Worm (Caenorhabditis elegans) whole organism, L3 larva: ENCODE measurements around the gene ife-3.

Experiments used
- ZK546.5 ChIP-seq: sonication (generic microtip); optimal IDR thresholded peaks from 2 replicates; lab custom pipeline; 2017; ENCODE audit warnings: missing biosample characterization, missing genetic modification characterization
- aly-2 ChIP-seq: fragments of 150-350 bp; optimal IDR thresholded peaks from 2 replicates; lab custom pipeline; 2014; ENCODE audit warnings: missing biosample characterization, missing genetic modification characterization
- ama-1 ChIP-seq: fragments of 150-350 bp; optimal IDR thresholded peaks from 2 replicates; lab custom pipeline; 2018
- ceh-16 ChIP-seq: sonication (generic microtip); optimal IDR thresholded peaks from 2 replicates; lab custom pipeline; 2017; ENCODE audit warnings: missing biosample characterization, missing genetic modification characterization
- ceh-28 ChIP-seq: fragments of 150-350 bp; optimal IDR thresholded peaks from 2 replicates; lab custom pipeline; 2014; ENCODE audit warnings: missing biosample characterization, missing genetic modification reagents, missing genetic modification characterization
- ceh-82 ChIP-seq: fragments of 150-350 bp; optimal IDR thresholded peaks from 2 replicates; lab custom pipeline; 2014; ENCODE audit warnings: missing biosample characterization, missing genetic modification characterization
- ceh-9 ChIP-seq: sonication (generic microtip); optimal IDR thresholded peaks from 2 replicates; lab custom pipeline; 2018; ENCODE audit warnings: missing biosample characterization, missing genetic modification characterization
- daf-12 ChIP-seq: fragments of 150-350 bp; optimal IDR thresholded peaks from 2 replicates; lab custom pipeline; 2014; ENCODE audit warnings: missing biosample characterization, missing genetic modification reagents, missing genetic modification characterization
- egl-27 ChIP-seq: sonication (generic microtip); optimal IDR thresholded peaks from 4 replicates; lab custom pipeline; 2017; ENCODE audit warnings: missing biosample characterization, missing genetic modification reagents, missing genetic modification characterization
- egl-5 ChIP-seq: fragments of 150-350 bp; optimal IDR thresholded peaks from 2 replicates; lab custom pipeline; 2017; ENCODE audit warnings: missing biosample characterization, missing genetic modification reagents, missing genetic modification characterization, inconsistent platforms
- elt-1 ChIP-seq: fragments of 150-350 bp; optimal IDR thresholded peaks from 2 replicates; lab custom pipeline; 2014; ENCODE audit warnings: missing biosample characterization, missing genetic modification characterization
- elt-2 ChIP-seq: sonication (generic microtip); optimal IDR thresholded peaks from 2 replicates; lab custom pipeline; 2016; ENCODE audit warnings: missing genetic modification reagents, mild to moderate bottlenecking, missing genetic modification characterization, missing compliant biosample characterization
- eor-1 ChIP-seq, 2 experiments: fragments of 150-350 bp; optimal IDR thresholded peaks; 2 replicates each; lab custom pipeline; 2014 to 2018; ENCODE audit warnings: missing biosample characterization in 2 of 2, missing genetic modification characterization in 2 of 2
- fkh-2 ChIP-seq: fragments of 150-350 bp; optimal IDR thresholded peaks from 2 replicates; lab custom pipeline; 2014; ENCODE audit warnings: missing biosample characterization, missing genetic modification reagents, missing genetic modification characterization
- fos-1 ChIP-seq: fragments of 150-350 bp; optimal IDR thresholded peaks from 2 replicates; lab custom pipeline; 2014; ENCODE audit warnings: missing biosample characterization, missing genetic modification characterization
- hmg-11 ChIP-seq: sonication (generic microtip); optimal IDR thresholded peaks from 2 replicates; lab custom pipeline; 2016; ENCODE audit warnings: missing genetic modification characterization, missing compliant biosample characterization
- jun-1 ChIP-seq: fragments of 150-350 bp; optimal IDR thresholded peaks from 2 replicates; lab custom pipeline; 2014; ENCODE audit warnings: missing biosample characterization, missing genetic modification reagents, missing genetic modification characterization
- lin-15B ChIP-seq: fragments of 150-350 bp; optimal IDR thresholded peaks from 2 replicates; lab custom pipeline; 2014; ENCODE audit warnings: missing biosample characterization, missing genetic modification characterization
- lin-39 ChIP-seq: fragments of 150-350 bp; optimal IDR thresholded peaks from 2 replicates; lab custom pipeline; 2018; ENCODE audit warnings: missing biosample characterization, missing genetic modification reagents, missing genetic modification characterization
- lsy-12 ChIP-seq: sonication (generic microtip); optimal IDR thresholded peaks from 2 replicates; lab custom pipeline; 2016; ENCODE audit warnings: mild to moderate bottlenecking, missing genetic modification characterization, missing compliant biosample characterization
- mdl-1 ChIP-seq: fragments of 150-350 bp; optimal IDR thresholded peaks from 2 replicates; lab custom pipeline; 2014; ENCODE audit warnings: missing biosample characterization, missing genetic modification characterization
- nhr-12 ChIP-seq: fragments of 150-350 bp; optimal IDR thresholded peaks from 2 replicates; lab custom pipeline; 2014; ENCODE audit warnings: missing biosample characterization, missing genetic modification characterization
- nhr-28 ChIP-seq: fragments of 150-350 bp; optimal IDR thresholded peaks from 2 replicates; lab custom pipeline; 2014; ENCODE audit warnings: missing biosample characterization, missing genetic modification characterization
- nhr-43 ChIP-seq: sonication (generic microtip); optimal IDR thresholded peaks from 2 replicates; lab custom pipeline; 2016; ENCODE audit warnings: mild to moderate bottlenecking, missing genetic modification characterization, missing compliant biosample characterization; ENCODE audit not compliant: poor library complexity, severe bottlenecking
- nhr-67 ChIP-seq: fragments of 150-350 bp; optimal IDR thresholded peaks from 2 replicates; lab custom pipeline; 2014; ENCODE audit warnings: missing biosample characterization, missing genetic modification characterization
- nhr-76 ChIP-seq: fragments of 150-350 bp; sonication (generic microtip); optimal IDR thresholded peaks from 5 replicates; lab custom pipeline; 2014; ENCODE audit warnings: missing biosample characterization, missing genetic modification characterization
- nhr-77 ChIP-seq: fragments of 150-350 bp; optimal IDR thresholded peaks from 2 replicates; lab custom pipeline; 2014; ENCODE audit warnings: missing biosample characterization, missing genetic modification characterization
- pha-4 ChIP-seq: fragments of 150-350 bp; optimal IDR thresholded peaks from 2 replicates; lab custom pipeline; 2014; ENCODE audit warnings: missing biosample characterization, missing genetic modification reagents, missing genetic modification characterization
- pqm-1 ChIP-seq: fragments of 150-350 bp; optimal IDR thresholded peaks from 2 replicates; lab custom pipeline; 2017; ENCODE audit warnings: missing biosample characterization, missing genetic modification characterization, inconsistent platforms
- skn-1 ChIP-seq: fragments of 150-350 bp; optimal IDR thresholded peaks from 2 replicates; lab custom pipeline; 2014; ENCODE audit warnings: missing biosample characterization, missing genetic modification characterization
- snpc-4 ChIP-seq: fragments of 150-350 bp; optimal IDR thresholded peaks from 2 replicates; lab custom pipeline; 2014; ENCODE audit warnings: missing biosample characterization, missing genetic modification characterization
- tbx-2 ChIP-seq: sonication (generic microtip); optimal IDR thresholded peaks from 2 replicates; lab custom pipeline; 2016; ENCODE audit warnings: mild to moderate bottlenecking, missing genetic modification characterization, missing compliant biosample characterization
- unc-39 ChIP-seq: sonication (generic microtip); optimal IDR thresholded peaks from 4 replicates; lab custom pipeline; 2017; ENCODE audit warnings: missing biosample characterization, missing genetic modification characterization
- unc-62 ChIP-seq: fragments of 150-350 bp; sonication (generic microtip); optimal IDR thresholded peaks from 4 replicates; lab custom pipeline; 2014; ENCODE audit warnings: missing biosample characterization, missing genetic modification reagents, missing genetic modification characterization
- zag-1 ChIP-seq: fragments of 150-350 bp; optimal IDR thresholded peaks from 2 replicates; lab custom pipeline; 2014; ENCODE audit warnings: missing biosample characterization, missing genetic modification characterization
- ztf-11 ChIP-seq: fragments of 150-350 bp; optimal IDR thresholded peaks from 2 replicates; lab custom pipeline; 2014; ENCODE audit warnings: missing biosample characterization, missing genetic modification characterization
- ztf-4 ChIP-seq: fragments of 150-350 bp; optimal IDR thresholded peaks from 2 replicates; lab custom pipeline; 2014; ENCODE audit warnings: missing biosample characterization, missing genetic modification characterization

Gene ife-3

ce11 chrV:44026-44425 lies 36.4 kb upstream of the ife-3 start:
- TF ChIP-seq lin-39 (tag; lab: Kevin White, UChicago): no peak
- no peak for TF ChIP-seq nhr-77
- no peak for TF ChIP-seq lin-15B
- TF ChIP-seq egl-27 (tag; lab: Kevin White, UChicago): no peak
- TF ChIP-seq daf-12 (tag; lab: Kevin White, UChicago): no peak
- TF ChIP-seq ztf-11 (tag; lab: Kevin White, UChicago): no peak
- TF ChIP-seq unc-39 (tag; lab: Kevin White, UChicago): no peak
- TF ChIP-seq ceh-28 (tag; lab: Kevin White, UChicago): no peak
- no peak for TF ChIP-seq ceh-16 (tag; lab: Kevin White, UChicago)
- no peak for TF ChIP-seq fos-1
- TF ChIP-seq nhr-67 (tag; lab: Kevin White, UChicago): no peak
- TF ChIP-seq ceh-82 (tag; lab: Kevin White, UChicago): no peak
- no peak for TF ChIP-seq egl-5 (tag; lab: Kevin White, UChicago)
- TF ChIP-seq jun-1 (tag; lab: Kevin White, UChicago): peak; percentile 16
- TF ChIP-seq nhr-12: no peak
- peak; percentile 71 for TF ChIP-seq pqm-1 (tag; lab: Kevin White, UChicago)
- no peak for TF ChIP-seq ZK546.5 (tag; lab: Kevin White, UChicago)
- TF ChIP-seq elt-2 (tag; lab: Kevin White, UChicago): peak; percentile 76
- no peak for TF ChIP-seq eor-1 (tag; optimal IDR thresholded peaks at IDR 0.05; lab: Kevin White, UChicago)
- no peak for TF ChIP-seq pha-4 (tag; lab: Kevin White, UChicago)
- no peak for TF ChIP-seq ztf-4
- TF ChIP-seq, all 47 proteins: peak for 3

- TF ChIP-seq ztf-4: no peak
- no peak for TF ChIP-seq ama-1 (lab: Kevin White, UChicago)
- TF ChIP-seq tbx-2: no peak
- TF ChIP-seq daf-12 (tag; lab: Kevin White, UChicago): no peak
- TF ChIP-seq lin-39 (tag; lab: Kevin White, UChicago): no peak
- TF ChIP-seq ceh-28 (tag; lab: Kevin White, UChicago): peak; percentile 88
- no peak for TF ChIP-seq jun-1 (tag; lab: Kevin White, UChicago)
- no peak for TF ChIP-seq egl-5 (tag; lab: Kevin White, UChicago)
Measured at ce11 chrV:43070-43469, 35.4 kb upstream of the ife-3 start.

DNA sequence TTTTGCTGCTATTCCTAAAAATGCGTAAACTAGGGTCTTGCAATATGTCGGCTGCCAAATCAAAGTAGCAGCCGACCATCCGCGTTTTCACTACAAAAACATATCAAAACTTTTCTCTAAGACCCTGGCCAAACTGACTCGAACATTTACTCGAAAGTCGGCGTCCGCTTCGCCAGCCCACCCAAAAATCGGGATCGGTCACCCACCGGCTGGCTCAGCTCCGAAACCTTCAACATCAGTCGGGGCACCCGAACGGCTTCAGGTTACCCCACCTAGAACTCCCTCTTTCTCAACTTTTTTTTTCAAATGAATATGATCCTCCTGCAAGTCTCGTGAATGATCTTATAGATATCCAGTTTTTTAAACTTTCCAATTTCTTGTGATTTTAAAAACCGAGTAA lies 30.1 kb upstream of the ife-3 start:
- no peak for TF ChIP-seq lin-39 (tag; lab: Kevin White, UChicago)

ce11 chrV:29823-30222 lies 22.2 kb upstream of the ife-3 start:
- TF ChIP-seq ceh-9 (no peak), nhr-12 (no peak), aly-2 (tag; lab: Kevin White, UChicago) (no peak), zag-1 (tag; lab: Kevin White, UChicago) (no peak), eor-1 (tag; optimal IDR thresholded peaks at IDR 0.05; lab: Kevin White, UChicago) (no peak), nhr-76 (tag; lab: Kevin White, UChicago) (no peak), ceh-28 (tag; lab: Kevin White, UChicago) (no peak), mdl-1 (tag; lab: Kevin White, UChicago) (no peak), unc-62 (GFP tag; lab: Kevin White, UChicago) (no peak)

DNA sequence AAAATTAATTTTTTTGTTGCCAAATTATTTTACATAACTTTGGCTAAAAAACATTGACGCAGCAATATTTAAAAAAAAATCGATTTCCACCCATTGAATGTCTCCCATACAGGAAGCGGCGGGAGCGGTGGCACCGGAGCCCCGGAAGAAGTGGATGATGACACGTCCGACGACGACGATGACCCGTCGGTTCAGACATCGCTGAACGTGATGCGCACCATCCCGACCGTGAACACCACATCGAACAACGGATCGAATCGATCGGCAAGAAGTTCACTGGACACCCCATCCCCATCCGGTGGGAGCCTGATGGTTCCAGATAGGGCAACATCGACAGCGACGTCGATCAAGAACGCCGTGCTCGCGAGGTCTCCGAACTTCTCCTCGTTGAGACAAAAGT lies 20.6 kb upstream of the ife-3 start:
- TF ChIP-seq elt-2 (tag; lab: Kevin White, UChicago): no peak
- TF ChIP-seq fkh-2: no peak
- TF ChIP-seq, all 47 proteins: peak for 0

ce11 chrV:27604-28003 lies 20.0 kb upstream of the ife-3 start:
- no peak for TF ChIP-seq tbx-2
- no peak for TF ChIP-seq hmg-11
- TF ChIP-seq ceh-82 (tag; lab: Kevin White, UChicago): no peak

- TF ChIP-seq jun-1 (tag; lab: Kevin White, UChicago) (no peak), elt-1 (tag; lab: Kevin White, UChicago) (no peak), snpc-4 (no peak), fkh-2 (no peak), ceh-16 (tag; lab: Kevin White, UChicago) (no peak), daf-12 (tag; lab: Kevin White, UChicago) (no peak), mdl-1 (tag; lab: Kevin White, UChicago) (no peak), eor-1 (tag; optimal IDR thresholded peaks at IDR 0.05; lab: Kevin White, UChicago) (no peak), lsy-12 (tag; lab: Kevin White, UChicago) (no peak), nhr-43 (tag; lab: Kevin White, UChicago) (no peak), aly-2 (tag; lab: Kevin White, UChicago) (no peak), skn-1 (no peak), unc-62 (GFP tag; lab: Kevin White, UChicago) (no peak), nhr-28 (tag; lab: Kevin White, UChicago) (no peak)
Measured at ce11 chrV:24181-24580, 16.6 kb upstream of the ife-3 start.
